Fruit fly (Drosophila melanogaster) whole organism, embryonic: ENCODE data around the gene Tsp96F.
A peak's percentile ranks its signal among the peaks of the same experiment; 100 is the strongest.

Experiments
- BEAF-32 ChIP-seq: fragments of 200-800 bp; sonication (Bioruptor generic); optimal IDR thresholded peaks from 3 replicates; lab custom pipeline; 2017; ENCODE audit warnings: missing biosample characterization, missing genetic modification characterization, mild to moderate bottlenecking, moderate library complexity, missing genetic modification reagents
- CG10147 ChIP-seq: fragments of 200-800 bp; sonication (Bioruptor generic); optimal IDR thresholded peaks from 2 replicates; lab custom pipeline; 2019; ENCODE audit warnings: missing biosample characterization, mild to moderate bottlenecking, missing genetic modification characterization, moderate library complexity
- CG10431 ChIP-seq: fragments of 200-800 bp; sonication (Bioruptor generic); optimal IDR thresholded peaks from 3 replicates; lab custom pipeline; 2018; ENCODE audit warnings: missing biosample characterization, mild to moderate bottlenecking, missing genetic modification characterization
- CG11504 ChIP-seq: fragments of 200-800 bp; sonication (Bioruptor generic); optimal IDR thresholded peaks from 3 replicates; lab custom pipeline; 2019; ENCODE audit warnings: missing biosample characterization, mild to moderate bottlenecking, missing genetic modification characterization, moderate library complexity
- CG12071 ChIP-seq: fragments of 200-800 bp; sonication (Bioruptor generic); optimal IDR thresholded peaks from 3 replicates; lab custom pipeline; 2018; ENCODE audit warnings: missing biosample characterization, mild to moderate bottlenecking, missing genetic modification characterization
- CG14965 ChIP-seq: fragments of 200-800 bp; sonication (Bioruptor generic); optimal IDR thresholded peaks from 2 replicates; lab custom pipeline; 2016; ENCODE audit warnings: missing biosample characterization, missing genetic modification characterization, borderline replicate concordance
- CG15479 ChIP-seq: fragments of 200-800 bp; sonication (Bioruptor generic); optimal IDR thresholded peaks from 3 replicates; lab custom pipeline; 2019; ENCODE audit warnings: missing biosample characterization, mild to moderate bottlenecking, missing genetic modification characterization, moderate library complexity
- CG1602 ChIP-seq: fragments of 200-800 bp; sonication (Bioruptor generic); optimal IDR thresholded peaks from 3 replicates; lab custom pipeline; 2016; ENCODE audit warnings: missing biosample characterization, missing genetic modification characterization
- CG17328 ChIP-seq: fragments of 200-800 bp; sonication (Bioruptor generic); IDR thresholded peaks from 2 replicates; pipeline ENCODE4 v1.3.6; 2022; ENCODE audit warnings: missing biosample characterization, missing genetic modification characterization
- CG1792 ChIP-seq: fragments of 200-800 bp; sonication (Bioruptor generic); optimal IDR thresholded peaks from 2 replicates; lab custom pipeline; 2016; ENCODE audit warnings: missing biosample characterization, missing genetic modification characterization
- CG2199 ChIP-seq: fragments of 200-800 bp; sonication (Bioruptor generic); IDR thresholded peaks from 3 replicates; pipeline ENCODE4 v1.3.6; 2022; ENCODE audit warnings: missing biosample characterization, missing genetic modification characterization
- CG2875 ChIP-seq: fragments of 200-800 bp; sonication (Bioruptor generic); optimal IDR thresholded peaks from 2 replicates; lab custom pipeline; 2017; ENCODE audit warnings: missing biosample characterization, mild to moderate bottlenecking, missing genetic modification characterization, missing genetic modification reagents
- CG30431 ChIP-seq: fragments of 200-800 bp; sonication (Bioruptor generic); optimal IDR thresholded peaks from 2 replicates; lab custom pipeline; 2017; ENCODE audit warnings: missing biosample characterization, missing genetic modification characterization
- CG42726 ChIP-seq: fragments of 200-800 bp; sonication (Bioruptor generic); IDR thresholded peaks from 2 replicates; pipeline ENCODE4 v1.3.6; 2022; ENCODE audit warnings: missing biosample characterization, missing genetic modification characterization; ENCODE audit not compliant: partially characterized antibody
- CG6813 ChIP-seq: fragments of 200-800 bp; sonication (Bioruptor generic); optimal IDR thresholded peaks from 2 replicates; lab custom pipeline; 2017; ENCODE audit warnings: missing biosample characterization, missing genetic modification characterization, mild to moderate bottlenecking, moderate library complexity, missing genetic modification reagents
- CG9727 ChIP-seq: fragments of 200-800 bp; sonication (Bioruptor generic); optimal IDR thresholded peaks from 3 replicates; lab custom pipeline; 2017; ENCODE audit warnings: missing biosample characterization, mild to moderate bottlenecking, missing genetic modification characterization
- CTCF ChIP-seq: fragments of 200-800 bp; sonication (Bioruptor generic); optimal IDR thresholded peaks from 2 replicates; lab custom pipeline; 2017; ENCODE audit warnings: missing biosample characterization, mild to moderate bottlenecking, missing genetic modification characterization, moderate library complexity
- Camta ChIP-seq: fragments of 200-800 bp; sonication (Bioruptor generic); optimal IDR thresholded peaks from 2 replicates; lab custom pipeline; 2016; ENCODE audit warnings: missing biosample characterization, missing genetic modification characterization
- Dad ChIP-seq: fragments of 200-800 bp; sonication (Bioruptor generic); optimal IDR thresholded peaks from 3 replicates; lab custom pipeline; 2016; ENCODE audit warnings: missing biosample characterization, missing genetic modification characterization
- Dip2 ChIP-seq: fragments of 200-800 bp; sonication (Bioruptor generic); IDR thresholded peaks from 2 replicates; pipeline ENCODE4 v1.3.6; 2022; ENCODE audit warnings: missing biosample characterization, missing genetic modification characterization
- Doc2 ChIP-seq: fragments of 200-800 bp; sonication (Bioruptor generic); IDR thresholded peaks from 2 replicates; pipeline ENCODE4 v1.3.6; 2022; ENCODE audit warnings: missing biosample characterization, missing genetic modification characterization
- Hr51 ChIP-seq, 2 experiments: fragments of 200-800 bp; sonication (Bioruptor generic); optimal IDR thresholded peaks; 2 replicates in 1 of 2; 3 replicates in 1 of 2; lab custom pipeline; 2016 to 2018; ENCODE audit warnings: missing biosample characterization in 2 of 2, missing genetic modification characterization in 2 of 2, mild to moderate bottlenecking in 1 of 2, moderate library complexity in 1 of 2
- Hsf ChIP-seq: fragments of 200-800 bp; sonication (Bioruptor generic); optimal IDR thresholded peaks from 3 replicates; lab custom pipeline; 2016; ENCODE audit warnings: missing biosample characterization, missing genetic modification characterization
- MESR4 ChIP-seq: fragments of 200-800 bp; sonication (Bioruptor generic); optimal IDR thresholded peaks from 2 replicates; lab custom pipeline; 2018; ENCODE audit warnings: missing biosample characterization, mild to moderate bottlenecking, missing genetic modification characterization, moderate library complexity
- Six4 ChIP-seq: fragments of 200-800 bp; sonication (Bioruptor generic); optimal IDR thresholded peaks from 2 replicates; lab custom pipeline; 2016; ENCODE audit warnings: missing biosample characterization, missing genetic modification characterization
- Sry-β ChIP-seq: fragments of 200-800 bp; sonication (Bioruptor generic); optimal IDR thresholded peaks from 2 replicates; lab custom pipeline; 2018; ENCODE audit warnings: missing biosample characterization, mild to moderate bottlenecking, missing genetic modification characterization, moderate library complexity
- al ChIP-seq: fragments of 200-800 bp; sonication (Bioruptor generic); IDR thresholded peaks from 2 replicates; pipeline ENCODE4 v1.3.6; 2022; ENCODE audit warnings: missing biosample characterization, missing genetic modification characterization
- bcd ChIP-seq: fragments of 200-800 bp; sonication (Bioruptor generic); optimal IDR thresholded peaks from 2 replicates; lab custom pipeline; 2017; ENCODE audit warnings: missing biosample characterization, mild to moderate bottlenecking, missing genetic modification characterization
- bowl ChIP-seq: fragments of 200-800 bp; sonication (Bioruptor generic); IDR thresholded peaks from 2 replicates; pipeline ENCODE4 v1.3.6; 2022; ENCODE audit warnings: missing biosample characterization, missing genetic modification characterization
- btn ChIP-seq: fragments of 200-800 bp; sonication (Bioruptor generic); optimal IDR thresholded peaks from 2 replicates; lab custom pipeline; 2016; ENCODE audit warnings: missing biosample characterization, missing genetic modification characterization
- crp ChIP-seq, 2 experiments: fragments of 200-800 bp; sonication (Bioruptor generic); optimal IDR thresholded peaks; 2 replicates in 1 of 2; 3 replicates in 1 of 2; lab custom pipeline; 2017; ENCODE audit warnings: missing biosample characterization in 2 of 2, missing genetic modification characterization in 2 of 2, mild to moderate bottlenecking in 1 of 2, moderate library complexity in 1 of 2
- eve ChIP-seq, 2 experiments: fragments of >200 bp; optimal IDR thresholded peaks; 2 replicates each; lab custom pipeline; 2017; ENCODE audit warnings: missing biosample characterization in 2 of 2, missing genetic modification characterization in 2 of 2
- ewg ChIP-seq: fragments of 200-800 bp; sonication (Bioruptor generic); optimal IDR thresholded peaks from 3 replicates; lab custom pipeline; 2017; ENCODE audit warnings: mild to moderate bottlenecking, missing biosample characterization, missing genetic modification reagents, missing genetic modification characterization
- fd102C ChIP-seq: fragments of 200-800 bp; sonication (Bioruptor generic); optimal IDR thresholded peaks from 2 replicates; lab custom pipeline; 2018; ENCODE audit warnings: missing biosample characterization, mild to moderate bottlenecking, missing genetic modification characterization, moderate library complexity
- gem ChIP-seq: fragments of 200-800 bp; sonication (Bioruptor generic); optimal IDR thresholded peaks from 2 replicates; lab custom pipeline; 2019; ENCODE audit warnings: missing biosample characterization, mild to moderate bottlenecking, missing genetic modification characterization, moderate library complexity
- gro ChIP-seq: fragments of 200-800 bp; sonication (Bioruptor generic); optimal IDR thresholded peaks from 2 replicates; lab custom pipeline; 2016; ENCODE audit warnings: missing biosample characterization, missing genetic modification characterization
- hbn ChIP-seq: fragments of 200-800 bp; sonication (Bioruptor generic); IDR thresholded peaks from 2 replicates; pipeline ENCODE4 v1.3.6; 2022; ENCODE audit warnings: missing biosample characterization, missing genetic modification characterization; ENCODE audit not compliant: partially characterized antibody
- jigr1 ChIP-seq: fragments of 200-800 bp; sonication (Bioruptor generic); IDR thresholded peaks from 3 replicates; pipeline ENCODE4 v1.3.6; 2022; ENCODE audit warnings: missing biosample characterization, missing genetic modification characterization
- mld ChIP-seq: fragments of 200-800 bp; sonication (Bioruptor generic); IDR thresholded peaks from 3 replicates; pipeline ENCODE4 v1.3.6; 2022; ENCODE audit warnings: missing biosample characterization, missing genetic modification characterization; ENCODE audit not compliant: partially characterized antibody
- prd ChIP-seq, 3 experiments: fragments of >200 bp in 2 of 3; fragments of 200-800 bp in 1 of 3; sonication (Bioruptor generic) in 1 of 3; optimal IDR thresholded peaks in 2 of 3; IDR thresholded peaks in 1 of 3; 2 replicates in 2 of 3; 3 replicates in 1 of 3; pipeline versions ENCODE4 v1.3.6 to Lab custom; 2017 to 2022; ENCODE audit warnings: missing biosample characterization in 1 of 3, missing genetic modification characterization in 1 of 3
- pros ChIP-seq: fragments of 200-800 bp; sonication (Bioruptor generic); optimal IDR thresholded peaks from 3 replicates; lab custom pipeline; 2019; ENCODE audit warnings: missing biosample characterization, mild to moderate bottlenecking, missing genetic modification characterization, moderate library complexity
- pzg ChIP-seq: fragments of 200-800 bp; sonication (Bioruptor generic); optimal IDR thresholded peaks from 3 replicates; lab custom pipeline; 2018; ENCODE audit warnings: missing biosample characterization, mild to moderate bottlenecking, missing genetic modification characterization, moderate library complexity
- repo ChIP-seq: fragments of 200-800 bp; sonication (Bioruptor generic); optimal IDR thresholded peaks from 2 replicates; lab custom pipeline; 2016; ENCODE audit warnings: missing biosample characterization, missing genetic modification characterization
- salm ChIP-seq: fragments of 200-800 bp; sonication (Bioruptor generic); optimal IDR thresholded peaks from 2 replicates; lab custom pipeline; 2018; ENCODE audit warnings: missing biosample characterization, mild to moderate bottlenecking, missing genetic modification characterization
- sens-2 ChIP-seq: fragments of 200-800 bp; sonication (Bioruptor generic); IDR thresholded peaks from 2 replicates; pipeline ENCODE4 v1.3.6; 2022; ENCODE audit warnings: missing biosample characterization, missing genetic modification characterization
- shn ChIP-seq: fragments of 200-800 bp; sonication (Bioruptor generic); optimal IDR thresholded peaks from 3 replicates; lab custom pipeline; 2016; ENCODE audit warnings: missing biosample characterization, missing genetic modification characterization
- sna ChIP-seq: fragments of 200-800 bp; sonication (Bioruptor generic); IDR thresholded peaks from 2 replicates; pipeline ENCODE4 v1.3.6; 2022; ENCODE audit warnings: missing biosample characterization, missing genetic modification characterization; ENCODE audit not compliant: partially characterized antibody
- tap ChIP-seq: fragments of 200-800 bp; optimal IDR thresholded peaks from 3 replicates; lab custom pipeline; 2019; ENCODE audit warnings: missing biosample characterization, mild to moderate bottlenecking, missing genetic modification characterization, moderate library complexity
- trem ChIP-seq: fragments of 200-800 bp; optimal IDR thresholded peaks from 3 replicates; lab custom pipeline; 2019; ENCODE audit warnings: missing biosample characterization, mild to moderate bottlenecking, missing genetic modification characterization, moderate library complexity
- zfh2 ChIP-seq: fragments of 200-800 bp; sonication (Bioruptor generic); optimal IDR thresholded peaks from 2 replicates; lab custom pipeline; 2016; ENCODE audit warnings: missing biosample characterization, missing genetic modification characterization

Tsp96F gene

dm6 chr3R:25884301-25884700 is 3.1 kb upstream of the Tsp96F start (continued):
- TF ChIP-seq CG12071 (no peak), btn (GFP tag; lab: Kevin White, UChicago) (no peak), CG1792 (no peak), CG14965 (no peak), CG42726 (GFP tag; lab: Robert Waterston, UW) (no peak), CG15479 (GFP tag; lab: Kevin White, UChicago) (no peak), CG10147 (peak; percentile 49), bowl (GFP tag; lab: Robert Waterston, UW) (no peak), hbn (GFP tag; lab: Robert Waterston, UW) (no peak), Hsf (GFP tag; lab: Kevin White, UChicago) (no peak), mld (GFP tag; lab: Robert Waterston, UW) (no peak), eve (GFP tag; optimal IDR thresholded peaks at IDR 0.05; lab: Kevin White, UChicago) (peak in 1 of 2 experiments; percentile 65), zfh2 (no peak), Doc2 (GFP tag; lab: Robert Waterston, UW) (no peak), gro (GFP tag; lab: Kevin White, UChicago) (no peak), gem (tag; lab: Kevin White, UChicago) (peak; percentile 91), jigr1 (GFP tag; lab: Robert Waterston, UW) (no peak), Dip2 (no peak), prd (optimal IDR thresholded peaks at IDR 0.05; lab: Kevin White, UChicago) (no peak), prd (GFP tag; IDR thresholded peaks at IDR 0.05; lab: Robert Waterston, UW) (no peak), CTCF (GFP tag; lab: Kevin White, UChicago) (no peak), CG17328 (GFP tag; lab: Robert Waterston, UW) (peak; percentile 78), Dad (GFP tag; lab: Kevin White, UChicago) (no peak), BEAF-32 (GFP tag; lab: Kevin White, UChicago) (no peak), pros (GFP tag; lab: Kevin White, UChicago) (no peak), repo (GFP tag; lab: Kevin White, UChicago) (no peak), Sry-β (GFP tag; lab: Kevin White, UChicago) (no peak), Six4 (peak; percentile 55), fd102C (GFP tag; lab: Kevin White, UChicago) (peak; percentile 14), sens-2 (no peak), CG6813 (GFP tag; lab: Kevin White, UChicago) (no peak), CG2875 (GFP tag; lab: Kevin White, UChicago) (peak; percentile 65), CG30431 (GFP tag; lab: Kevin White, UChicago) (no peak), salm (tag; lab: Kevin White, UChicago) (peak; percentile 17), al (GFP tag; lab: Robert Waterston, UW) (no peak), CG9727 (GFP tag; lab: Kevin White, UChicago) (peak; percentile 77), crp (GFP tag; optimal IDR thresholded peaks at IDR 0.05; lab: Kevin White, UChicago) (no peak), Camta (peak; percentile 46), CG1602 (peak; percentile 65), sna (GFP tag; lab: Robert Waterston, UW) (no peak), ewg (GFP tag; lab: Kevin White, UChicago) (peak; percentile 40), CG2199 (GFP tag; lab: Robert Waterston, UW) (no peak), shn (GFP tag; lab: Kevin White, UChicago) (no peak), tap (tag; lab: Kevin White, UChicago) (peak; percentile 69), Hr51 (GFP tag; optimal IDR thresholded peaks at IDR 0.05; lab: Kevin White, UChicago) (peak in 1 of 2 experiments; percentile 79), pzg (no peak), trem (tag; lab: Kevin White, UChicago) (peak; percentile 69), MESR4 (GFP tag; lab: Kevin White, UChicago) (no peak), bcd (peak; percentile 42), CG10431 (GFP tag; lab: Kevin White, UChicago) (peak; percentile 11), CG11504 (tag; lab: Kevin White, UChicago) (peak; percentile 83)
